Fruit fly (Drosophila melanogaster) whole organism, embryonic: ENCODE data around the gene Nulp1.

Experiments
- ATbp ChIP-seq: fragments of 200-800 bp; sonication (Bioruptor generic); optimal IDR thresholded peaks from 2 replicates; lab custom pipeline; 2017; ENCODE audit warnings: missing biosample characterization, mild to moderate bottlenecking, missing genetic modification characterization, missing genetic modification reagents
- CG12155 ChIP-seq: fragments of 200-800 bp; sonication (Bioruptor generic); optimal IDR thresholded peaks from 3 replicates; lab custom pipeline; 2016; ENCODE audit warnings: missing biosample characterization, missing genetic modification characterization
- CG13287 ChIP-seq: fragments of 200-800 bp; sonication (Bioruptor generic); IDR thresholded peaks from 2 replicates; pipeline ENCODE4 v1.3.6; 2022; ENCODE audit warnings: missing biosample characterization, missing genetic modification characterization; ENCODE audit not compliant: partially characterized antibody
- CG13296 ChIP-seq: fragments of 200-800 bp; sonication (Bioruptor generic); optimal IDR thresholded peaks from 3 replicates; lab custom pipeline; 2018; ENCODE audit warnings: missing biosample characterization, mild to moderate bottlenecking, missing genetic modification characterization
- CG13424 ChIP-seq: fragments of 200-800 bp; sonication (Bioruptor generic); optimal IDR thresholded peaks from 2 replicates; lab custom pipeline; 2019; ENCODE audit warnings: missing biosample characterization, mild to moderate bottlenecking, missing genetic modification characterization, moderate library complexity
- CG1529 ChIP-seq: fragments of 200-800 bp; sonication (Bioruptor generic); optimal IDR thresholded peaks from 3 replicates; lab custom pipeline; 2018; ENCODE audit warnings: missing biosample characterization, missing genetic modification characterization
- CG15601 ChIP-seq: fragments of 200-800 bp; sonication (Bioruptor generic); optimal IDR thresholded peaks from 3 replicates; lab custom pipeline; 2019; ENCODE audit warnings: missing biosample characterization, mild to moderate bottlenecking, missing genetic modification characterization, moderate library complexity
- CG17328 ChIP-seq: fragments of 200-800 bp; sonication (Bioruptor generic); IDR thresholded peaks from 2 replicates; pipeline ENCODE4 v1.3.6; 2022; ENCODE audit warnings: missing biosample characterization, missing genetic modification characterization
- CG18619 ChIP-seq: fragments of 200-800 bp; sonication (Bioruptor generic); optimal IDR thresholded peaks from 3 replicates; lab custom pipeline; 2017; ENCODE audit warnings: missing biosample characterization, mild to moderate bottlenecking, missing genetic modification characterization
- CG2678 ChIP-seq: fragments of 200-800 bp; sonication (Bioruptor generic); optimal IDR thresholded peaks from 3 replicates; lab custom pipeline; 2019; ENCODE audit warnings: missing biosample characterization, mild to moderate bottlenecking, missing genetic modification characterization, moderate library complexity
- CG3163 ChIP-seq: fragments of 200-800 bp; sonication (Bioruptor generic); optimal IDR thresholded peaks from 3 replicates; lab custom pipeline; 2016; ENCODE audit warnings: missing biosample characterization, missing genetic modification characterization
- CG33557 ChIP-seq: fragments of 200-800 bp; sonication (Bioruptor generic); optimal IDR thresholded peaks from 2 replicates; lab custom pipeline; 2019; ENCODE audit warnings: missing biosample characterization, mild to moderate bottlenecking, missing genetic modification characterization, moderate library complexity
- CG4707 ChIP-seq: fragments of 200-800 bp; sonication (Bioruptor generic); optimal IDR thresholded peaks from 2 replicates; lab custom pipeline; 2018; ENCODE audit warnings: missing biosample characterization, mild to moderate bottlenecking, missing genetic modification characterization, moderate library complexity
- CG4820 ChIP-seq: fragments of 200-800 bp; sonication (Bioruptor generic); optimal IDR thresholded peaks from 3 replicates; lab custom pipeline; 2016; ENCODE audit warnings: missing biosample characterization, missing genetic modification characterization
- CG7357 ChIP-seq: fragments of 200-800 bp; sonication (Bioruptor generic); IDR thresholded peaks from 3 replicates; pipeline ENCODE4 v1.3.6; 2022; ENCODE audit warnings: missing biosample characterization, missing genetic modification characterization
- CG7963 ChIP-seq: fragments of 200-800 bp; sonication (Bioruptor generic); IDR thresholded peaks from 3 replicates; pipeline ENCODE4 v1.3.6; 2022; ENCODE audit warnings: missing biosample characterization, missing genetic modification characterization; ENCODE audit not compliant: partially characterized antibody
- CG8281 ChIP-seq: fragments of 200-800 bp; sonication (Bioruptor generic); optimal IDR thresholded peaks from 2 replicates; lab custom pipeline; 2018; ENCODE audit warnings: missing biosample characterization, mild to moderate bottlenecking, missing genetic modification characterization, moderate library complexity
- CG8924 ChIP-seq: fragments of 200-800 bp; optimal IDR thresholded peaks from 3 replicates; lab custom pipeline; 2019; ENCODE audit warnings: missing biosample characterization, mild to moderate bottlenecking, missing genetic modification characterization, moderate library complexity
- CTCF ChIP-seq: fragments of 200-800 bp; sonication (Bioruptor generic); optimal IDR thresholded peaks from 2 replicates; lab custom pipeline; 2017; ENCODE audit warnings: missing biosample characterization, mild to moderate bottlenecking, missing genetic modification characterization, moderate library complexity
- CoRest ChIP-seq: fragments of 200-800 bp; sonication (Bioruptor generic); optimal IDR thresholded peaks from 3 replicates; lab custom pipeline; 2018; ENCODE audit warnings: missing biosample characterization, mild to moderate bottlenecking, missing genetic modification characterization, moderate library complexity
- Dek ChIP-seq: fragments of 200-800 bp; sonication (Bioruptor generic); optimal IDR thresholded peaks from 3 replicates; lab custom pipeline; 2019; ENCODE audit warnings: missing biosample characterization, mild to moderate bottlenecking, missing genetic modification characterization, moderate library complexity
- Fer1 ChIP-seq: fragments of 200-800 bp; sonication (Bioruptor generic); optimal IDR thresholded peaks from 2 replicates; lab custom pipeline; 2017; ENCODE audit warnings: missing biosample characterization, mild to moderate bottlenecking, missing genetic modification characterization
- Hmr ChIP-seq: fragments of 200-800 bp; sonication (Bioruptor generic); optimal IDR thresholded peaks from 3 replicates; lab custom pipeline; 2017; ENCODE audit warnings: mild to moderate bottlenecking, missing biosample characterization, missing genetic modification reagents, missing genetic modification characterization
- Max ChIP-seq: fragments of 200-800 bp; sonication (Bioruptor generic); optimal IDR thresholded peaks from 2 replicates; lab custom pipeline; 2016; ENCODE audit warnings: missing biosample characterization, mild to moderate bottlenecking, missing genetic modification characterization
- Med ChIP-seq: fragments of 200-800 bp; sonication (Bioruptor generic); peaks from one replicate; lab custom pipeline; 2016; ENCODE audit warnings: missing biosample characterization, missing genetic modification characterization, mild to moderate bottlenecking, inconsistent platforms, moderate library complexity
- Pdp1 ChIP-seq, 2 experiments: fragments of 200-800 bp; sonication (Bioruptor generic); optimal IDR thresholded peaks; 3 replicates each; lab custom pipeline; 2016; ENCODE audit warnings: missing biosample characterization in 2 of 2, missing genetic modification characterization in 2 of 2, mild to moderate bottlenecking in 1 of 2, moderate library complexity in 1 of 2
- Ravus ChIP-seq: fragments of 200-800 bp; sonication (Bioruptor generic); IDR thresholded peaks from 2 replicates; pipeline ENCODE4 v1.3.6; 2022; ENCODE audit warnings: missing biosample characterization, missing genetic modification characterization
- Scr ChIP-seq: fragments of 200-800 bp; sonication (Bioruptor generic); IDR thresholded peaks from 2 replicates; pipeline ENCODE4 v1.3.6; 2022; ENCODE audit warnings: missing biosample characterization, missing genetic modification characterization; ENCODE audit not compliant: partially characterized antibody
- Sin3A ChIP-seq: fragments of >200 bp; optimal IDR thresholded peaks from 2 replicates; lab custom pipeline; 2018
- Vsx1 ChIP-seq: fragments of 200-800 bp; sonication (Bioruptor generic); optimal IDR thresholded peaks from 2 replicates; lab custom pipeline; 2017; ENCODE audit warnings: missing biosample characterization, mild to moderate bottlenecking, missing genetic modification characterization, missing genetic modification reagents
- Xbp1 ChIP-seq: fragments of 200-800 bp; sonication (Bioruptor generic); optimal IDR thresholded peaks from 3 replicates; lab custom pipeline; 2016; ENCODE audit warnings: missing biosample characterization, mild to moderate bottlenecking, missing genetic modification characterization
- amos ChIP-seq: fragments of 200-800 bp; sonication (Bioruptor generic); IDR thresholded peaks from 2 replicates; pipeline ENCODE4 v1.3.6; 2022; ENCODE audit warnings: missing biosample characterization, missing genetic modification characterization; ENCODE audit not compliant: partially characterized antibody
- aop ChIP-seq: fragments of 200-800 bp; sonication (Bioruptor generic); IDR thresholded peaks from 2 replicates; pipeline ENCODE4 v1.3.6; 2022; ENCODE audit warnings: missing biosample characterization, missing genetic modification characterization
- az2 ChIP-seq: fragments of 200-800 bp; sonication (Bioruptor generic); optimal IDR thresholded peaks from 3 replicates; lab custom pipeline; 2016; ENCODE audit warnings: missing biosample characterization, missing genetic modification characterization
- bcd ChIP-seq: fragments of 200-800 bp; sonication (Bioruptor generic); optimal IDR thresholded peaks from 2 replicates; lab custom pipeline; 2017; ENCODE audit warnings: missing biosample characterization, mild to moderate bottlenecking, missing genetic modification characterization
- cwo ChIP-seq: fragments of 200-800 bp; sonication (Bioruptor generic); optimal IDR thresholded peaks from 3 replicates; lab custom pipeline; 2017; ENCODE audit warnings: missing biosample characterization, missing genetic modification characterization, mild to moderate bottlenecking, moderate library complexity, missing genetic modification reagents
- eyg ChIP-seq: fragments of 200-800 bp; sonication (Bioruptor generic); optimal IDR thresholded peaks from 3 replicates; lab custom pipeline; 2016; ENCODE audit warnings: missing biosample characterization, missing genetic modification characterization
- fd3F ChIP-seq: fragments of 200-800 bp; sonication (Bioruptor generic); optimal IDR thresholded peaks from 2 replicates; lab custom pipeline; 2018; ENCODE audit warnings: missing biosample characterization, mild to moderate bottlenecking, missing genetic modification characterization, moderate library complexity
- gsb ChIP-seq: fragments of 200-800 bp; sonication (Bioruptor generic); IDR thresholded peaks from 2 replicates; pipeline ENCODE4 v1.3.6; 2022; ENCODE audit warnings: missing biosample characterization, missing genetic modification characterization
- hbn ChIP-seq: fragments of 200-800 bp; sonication (Bioruptor generic); IDR thresholded peaks from 2 replicates; pipeline ENCODE4 v1.3.6; 2022; ENCODE audit warnings: missing biosample characterization, missing genetic modification characterization; ENCODE audit not compliant: partially characterized antibody
- inv ChIP-seq: fragments of 200-800 bp; sonication (Bioruptor generic); IDR thresholded peaks from 2 replicates; pipeline ENCODE4 v1.3.6; 2022; ENCODE audit warnings: missing biosample characterization, missing genetic modification characterization; ENCODE audit not compliant: partially characterized antibody
- kah ChIP-seq: fragments of 200-800 bp; sonication (Bioruptor generic); optimal IDR thresholded peaks from 2 replicates; lab custom pipeline; 2018; ENCODE audit warnings: missing biosample characterization, mild to moderate bottlenecking, missing genetic modification characterization
- lilli ChIP-seq: fragments of 200-800 bp; sonication (Bioruptor generic); optimal IDR thresholded peaks from 3 replicates; lab custom pipeline; 2016; ENCODE audit warnings: missing biosample characterization, missing genetic modification characterization
- oc ChIP-seq: fragments of 200-800 bp; sonication (Bioruptor generic); optimal IDR thresholded peaks from 2 replicates; lab custom pipeline; 2018; ENCODE audit warnings: missing biosample characterization, mild to moderate bottlenecking, missing genetic modification characterization, moderate library complexity
- onecut ChIP-seq: fragments of 200-800 bp; sonication (Bioruptor generic); IDR thresholded peaks from 2 replicates; pipeline ENCODE4 v1.3.6; 2022; ENCODE audit warnings: missing biosample characterization, missing genetic modification characterization
- prd ChIP-seq, 3 experiments: fragments of >200 bp in 2 of 3; fragments of 200-800 bp in 1 of 3; sonication (Bioruptor generic) in 1 of 3; optimal IDR thresholded peaks in 2 of 3; IDR thresholded peaks in 1 of 3; 2 replicates in 2 of 3; 3 replicates in 1 of 3; pipeline versions ENCODE4 v1.3.6 to Lab custom; 2017 to 2022; ENCODE audit warnings: missing biosample characterization in 1 of 3, missing genetic modification characterization in 1 of 3
- row ChIP-seq: fragments of 200-800 bp; sonication (Bioruptor generic); IDR thresholded peaks from 3 replicates; pipeline ENCODE4 v1.3.6; 2022; ENCODE audit warnings: missing biosample characterization, missing genetic modification characterization
- tap ChIP-seq: fragments of 200-800 bp; optimal IDR thresholded peaks from 3 replicates; lab custom pipeline; 2019; ENCODE audit warnings: missing biosample characterization, mild to moderate bottlenecking, missing genetic modification characterization, moderate library complexity

Gene Nulp1

DNA sequence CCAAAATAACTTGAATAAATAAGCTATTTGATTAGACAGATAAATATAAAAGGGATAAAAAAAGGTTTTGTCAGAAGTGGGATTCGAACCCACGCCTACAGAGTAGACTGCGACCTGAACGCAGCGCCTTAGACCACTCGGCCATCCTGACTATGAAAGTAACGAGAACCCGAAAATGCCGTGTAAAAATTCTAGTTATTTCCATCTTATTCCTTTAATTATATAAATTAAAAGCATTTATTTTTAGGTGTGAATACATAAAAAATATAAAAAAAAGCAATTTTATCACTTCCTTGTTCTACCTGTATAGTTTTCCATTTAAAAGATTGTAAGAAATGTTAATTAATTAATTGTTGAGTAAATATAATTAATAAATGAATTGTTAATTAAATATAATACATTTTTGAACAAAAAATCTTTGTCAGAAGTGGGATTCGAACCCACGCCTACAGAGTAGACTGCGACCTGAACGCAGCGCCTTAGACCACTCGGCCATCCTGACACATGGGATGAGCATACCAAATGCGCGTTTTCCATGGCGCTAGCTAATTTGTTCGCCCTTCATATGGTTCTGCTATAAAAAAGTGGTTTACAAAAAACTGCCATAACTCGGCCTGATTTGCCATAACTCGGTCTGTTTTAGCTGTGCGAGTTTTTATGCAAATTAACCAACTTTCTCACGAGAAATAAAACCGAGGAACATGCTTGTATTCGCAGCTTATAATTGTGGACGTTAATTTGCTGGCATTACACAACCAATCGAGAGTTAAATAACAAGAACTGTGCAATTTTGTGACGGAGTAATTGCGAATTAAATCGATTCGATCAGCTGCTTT is 44.4 kb upstream of the Nulp1 start (continued):
- TF ChIP-seq Xbp1 (GFP tag; lab: Kevin White, UChicago) (no peak), CG1529 (GFP tag; lab: Kevin White, UChicago) (no peak), CG18619 (GFP tag; lab: Kevin White, UChicago) (no peak), row (GFP tag; lab: Robert Waterston, UW) (no peak), oc (tag; lab: Kevin White, UChicago) (no peak), CG4820 (no peak), Dek (no peak), fd3F (GFP tag; lab: Kevin White, UChicago) (no peak), Scr (GFP tag; lab: Robert Waterston, UW) (peak; percentile 80), hbn (GFP tag; lab: Robert Waterston, UW) (peak; percentile 17; the same call in 1 of the 2 replicates), CG13424 (tag; lab: Kevin White, UChicago) (peak; percentile 4), aop (GFP tag; lab: Robert Waterston, UW) (no peak), CG13287 (peak; percentile 22; the same call in 1 of the 2 replicates), kah (peak; percentile 34), lilli (GFP tag; lab: Kevin White, UChicago) (no peak), Max (GFP tag; lab: Kevin White, UChicago) (no peak), CG2678 (tag; lab: Kevin White, UChicago) (peak; percentile 26), Vsx1 (peak; percentile 12), CG12155 (peak; percentile 91), amos (GFP tag; lab: Robert Waterston, UW) (peak; percentile 89), Fer1 (GFP tag; lab: Kevin White, UChicago) (peak; percentile 7), CG17328 (GFP tag; lab: Robert Waterston, UW) (peak; percentile 43), Ravus (GFP tag; lab: Robert Waterston, UW) (no peak), Pdp1 (GFP tag; optimal IDR thresholded peaks at IDR 0.05; lab: Kevin White, UChicago) (peak in 1 of 2 experiments; percentile 30), CG7357 (GFP tag; lab: Robert Waterston, UW) (no peak), CG8924 (tag; lab: Kevin White, UChicago) (peak; percentile 55), CG4707 (peak; percentile 44), CG33557 (GFP tag; lab: Kevin White, UChicago) (peak; percentile 6), CoRest (peak; percentile 5), gsb (GFP tag; lab: Robert Waterston, UW) (no peak), onecut (GFP tag; lab: Robert Waterston, UW) (peak; percentile 32; the same call in 1 of the 2 replicates), bcd (GFP tag; lab: Kevin White, UChicago) (no peak), eyg (GFP tag; lab: Kevin White, UChicago) (no peak), CG3163 (GFP tag; lab: Kevin White, UChicago) (no peak), az2 (no peak), inv (GFP tag; lab: Robert Waterston, UW) (peak; percentile 39; the same call in 1 of the 2 replicates), tap (tag; lab: Kevin White, UChicago) (peak; percentile 2), Sin3A (lab: Kevin White, UChicago) (no peak), CG7963 (peak; percentile 90), Hmr (GFP tag; lab: Kevin White, UChicago) (no peak), cwo (no peak), CTCF (GFP tag; lab: Kevin White, UChicago) (peak; percentile 9), CG15601 (peak; percentile 16), CG8281 (tag; lab: Kevin White, UChicago) (no peak), CG13296 (no peak), ATbp (GFP tag; lab: Kevin White, UChicago) (no peak), prd (optimal IDR thresholded peaks at IDR 0.05; lab: Kevin White, UChicago) (no peak), prd (GFP tag; IDR thresholded peaks at IDR 0.05; lab: Robert Waterston, UW) (no peak), Med (GFP tag; lab: Kevin White, UChicago) (peak; percentile 25)
